Fruit fly (Drosophila melanogaster): ENCODE results near the gene CG18213.

DNA sequence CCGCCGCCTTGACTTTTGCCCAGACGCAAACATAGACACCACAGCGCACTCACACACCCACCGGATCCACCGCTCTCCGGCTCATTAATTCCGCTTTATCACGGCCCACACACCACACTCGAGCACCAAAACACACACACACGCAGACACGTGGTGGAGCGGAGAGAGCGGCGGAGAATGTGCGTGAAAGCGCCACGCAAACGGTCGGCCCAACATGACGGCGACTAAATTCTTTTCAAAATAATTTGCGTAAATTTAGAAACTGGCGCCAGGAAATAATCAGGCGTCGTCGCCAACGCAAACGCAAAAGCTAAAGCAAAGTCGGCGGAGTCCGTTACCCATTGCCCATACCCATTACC is 19.8 kb upstream of the CG18213 start:
- TF ChIP-seq vri (GFP tag; optimal IDR thresholded peaks at IDR 0.05) (no peak), CG15336 (GFP tag; IDR thresholded peaks at IDR 0.05) (no peak), fd59A (GFP tag; optimal IDR thresholded peaks at IDR 0.05) (no peak), OdsH (GFP tag; optimal IDR thresholded peaks at IDR 0.05) (no peak)
